Worm (Caenorhabditis elegans) whole organism, late embryonic: ENCODE data around the gene ckb-1.

Source experiments
- C08G9.2 ChIP-seq: sonication (generic microtip); optimal IDR thresholded peaks from 2 replicates; lab custom pipeline; 2016; ENCODE audit warnings: mild to moderate bottlenecking, missing genetic modification characterization, moderate library complexity, missing compliant biosample characterization
- C38D4.7 ChIP-seq: fragments of 200-800 bp; sonication (Bioruptor generic); optimal IDR thresholded peaks from 2 replicates; lab custom pipeline; 2018; ENCODE audit warnings: mild to moderate bottlenecking, missing genetic modification characterization, moderate library complexity, missing compliant biosample characterization
- F13H6.1 ChIP-seq: sonication (generic microtip); optimal IDR thresholded peaks from 2 replicates; lab custom pipeline; 2016; ENCODE audit warnings: missing genetic modification characterization, missing compliant biosample characterization
- ahr-1 ChIP-seq: sonication (generic microtip); optimal IDR thresholded peaks from 2 replicates; lab custom pipeline; 2016; ENCODE audit warnings: missing genetic modification characterization, missing compliant biosample characterization
- ceh-14 ChIP-seq: sonication (generic microtip); optimal IDR thresholded peaks from 2 replicates; lab custom pipeline; 2016; ENCODE audit warnings: missing genotype, missing genetic modification characterization, missing compliant biosample characterization
- ceh-18 ChIP-seq: sonication (generic microtip); optimal IDR thresholded peaks from 2 replicates; lab custom pipeline; 2016; ENCODE audit warnings: missing genetic modification characterization, missing compliant biosample characterization
- ceh-22 ChIP-seq: sonication (generic microtip); optimal IDR thresholded peaks from 2 replicates; lab custom pipeline; 2017; ENCODE audit warnings: missing biosample characterization, missing genetic modification characterization
- ceh-30 ChIP-seq: fragments of 150-350 bp; optimal IDR thresholded peaks from 2 replicates; lab custom pipeline; 2014; ENCODE audit warnings: missing biosample characterization, missing genetic modification characterization
- ceh-31 ChIP-seq: sonication (generic microtip); optimal IDR thresholded peaks from 2 replicates; lab custom pipeline; 2016; ENCODE audit warnings: missing genetic modification characterization, missing compliant biosample characterization
- ceh-34 ChIP-seq: sonication (generic microtip); optimal IDR thresholded peaks from 2 replicates; lab custom pipeline; 2016; ENCODE audit warnings: mild to moderate bottlenecking, missing genetic modification characterization, missing compliant biosample characterization
- ceh-45 ChIP-seq: fragments of 200-800 bp; sonication (Bioruptor generic); IDR thresholded peaks from 2 replicates; pipeline ENCODE4 v1.3.6; 2022; ENCODE audit warnings: missing genetic modification reagents, missing genetic modification characterization, missing compliant biosample characterization
- ceh-9 ChIP-seq: sonication (generic microtip); optimal IDR thresholded peaks from 2 replicates; lab custom pipeline; 2016; ENCODE audit warnings: mild to moderate bottlenecking, missing genetic modification characterization, inconsistent platforms, missing compliant biosample characterization
- dve-1 ChIP-seq: sonication (generic microtip); optimal IDR thresholded peaks from 2 replicates; lab custom pipeline; 2017; ENCODE audit warnings: antibody characterized with exemption, mild to moderate bottlenecking, missing genetic modification characterization, missing compliant biosample characterization
- elt-2 ChIP-seq: sonication (generic microtip); optimal IDR thresholded peaks from 2 replicates; lab custom pipeline; 2016; ENCODE audit warnings: missing genetic modification reagents, missing genetic modification characterization, missing compliant biosample characterization
- fkh-6 ChIP-seq: sonication (generic microtip); optimal IDR thresholded peaks from 2 replicates; lab custom pipeline; 2016; ENCODE audit warnings: missing genetic modification characterization, missing compliant biosample characterization
- gmeb-2 ChIP-seq: sonication (generic microtip); optimal IDR thresholded peaks from 2 replicates; lab custom pipeline; 2016; ENCODE audit warnings: missing genetic modification characterization, inconsistent platforms, missing compliant biosample characterization
- hlh-13 ChIP-seq: fragments of 200-800 bp; sonication (Bioruptor generic); optimal IDR thresholded peaks from 2 replicates; lab custom pipeline; 2018; ENCODE audit warnings: mild to moderate bottlenecking, missing genetic modification characterization, missing compliant biosample characterization
- hlh-30 ChIP-seq: sonication (generic microtip); optimal IDR thresholded peaks from 2 replicates; lab custom pipeline; 2017; ENCODE audit warnings: antibody characterized with exemption, missing genetic modification characterization, missing compliant biosample characterization; ENCODE audit not compliant: insufficient read depth
- hlh-8 ChIP-seq: sonication (generic microtip); optimal IDR thresholded peaks from 2 replicates; lab custom pipeline; 2016; ENCODE audit warnings: missing genotype, missing genetic modification characterization, missing compliant biosample characterization
- lim-6 ChIP-seq: sonication (generic microtip); optimal IDR thresholded peaks from 2 replicates; lab custom pipeline; 2016; ENCODE audit warnings: missing genetic modification characterization, missing compliant biosample characterization
- nfya-1 ChIP-seq: sonication (generic microtip); optimal IDR thresholded peaks from 2 replicates; lab custom pipeline; 2017; ENCODE audit warnings: missing genetic modification characterization, mild to moderate bottlenecking, missing compliant biosample characterization, antibody characterized with exemption, moderate library complexity
- nhr-232 ChIP-seq: sonication (generic microtip); optimal IDR thresholded peaks from 2 replicates; lab custom pipeline; 2016; ENCODE audit warnings: missing genetic modification characterization, missing compliant biosample characterization
- npax-4 ChIP-seq: sonication (generic microtip); optimal IDR thresholded peaks from 2 replicates; lab custom pipeline; 2016; ENCODE audit warnings: missing genetic modification characterization, missing compliant biosample characterization
- pat-9 ChIP-seq: fragments of 200-800 bp; sonication (Bioruptor generic); optimal IDR thresholded peaks from 2 replicates; lab custom pipeline; 2018; ENCODE audit warnings: mild to moderate bottlenecking, missing genetic modification characterization, moderate library complexity, missing compliant biosample characterization
- pha-2 ChIP-seq: sonication (generic microtip); optimal IDR thresholded peaks from 2 replicates; lab custom pipeline; 2017; ENCODE audit warnings: mild to moderate bottlenecking, missing genetic modification characterization, missing compliant biosample characterization
- ref-2 ChIP-seq: sonication (generic microtip); optimal IDR thresholded peaks from 2 replicates; lab custom pipeline; 2016; ENCODE audit warnings: missing genetic modification characterization, missing compliant biosample characterization
- rnt-1 ChIP-seq: sonication (generic microtip); optimal IDR thresholded peaks from 2 replicates; lab custom pipeline; 2016; ENCODE audit warnings: missing genetic modification characterization, missing compliant biosample characterization
- sdc-2 ChIP-seq: sonication (generic microtip); optimal IDR thresholded peaks from 2 replicates; lab custom pipeline; 2016; ENCODE audit warnings: missing genotype, missing genetic modification characterization, missing compliant biosample characterization
- tbx-2 ChIP-seq: sonication (generic microtip); optimal IDR thresholded peaks from 2 replicates; lab custom pipeline; 2016; ENCODE audit warnings: missing genetic modification characterization, missing compliant biosample characterization
- ttx-3 ChIP-seq: sonication (generic microtip); optimal IDR thresholded peaks from 2 replicates; lab custom pipeline; 2016; ENCODE audit warnings: missing genetic modification reagents, missing genetic modification characterization, missing compliant biosample characterization
- unc-42 ChIP-seq: sonication (generic microtip); optimal IDR thresholded peaks from 2 replicates; lab custom pipeline; 2016; ENCODE audit warnings: missing genotype, missing genetic modification characterization, missing compliant biosample characterization
- unc-55 ChIP-seq: sonication (generic microtip); optimal IDR thresholded peaks from 2 replicates; lab custom pipeline; 2017; ENCODE audit warnings: missing biosample characterization, missing genetic modification reagents, missing genetic modification characterization
- zip-5 ChIP-seq: sonication (generic microtip); optimal IDR thresholded peaks from 2 replicates; lab custom pipeline; 2016; ENCODE audit warnings: missing genetic modification characterization, missing compliant biosample characterization

ckb-1 gene

DNA sequence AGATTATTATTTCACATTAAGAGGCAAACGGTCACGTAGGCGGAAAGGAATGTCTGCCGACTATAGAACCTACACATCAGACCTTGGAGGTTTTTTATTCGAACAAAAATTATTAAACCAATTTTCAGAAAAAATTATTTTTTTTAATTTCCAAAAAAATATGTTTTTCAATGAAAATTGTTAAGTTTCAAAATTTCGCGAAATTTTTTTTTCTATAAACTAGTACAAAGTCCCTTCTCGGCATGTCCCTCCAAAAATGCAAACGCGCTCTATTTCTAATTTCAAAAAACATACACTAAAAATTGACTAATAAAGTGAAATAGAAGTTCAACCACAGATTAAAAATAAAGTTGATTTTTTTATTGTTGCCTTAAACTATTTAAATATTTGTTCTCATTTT is at the start of gene ckb-1:
Gene ckb-1 (plus strand): TSS at position 301 of the 400 bp plus-strand sequence.
- TF ChIP-seq ttx-3 (tag; lab: Kevin White, UChicago) (no peak), pha-2 (tag; lab: Kevin White, UChicago) (no peak), ceh-31 (tag; lab: Kevin White, UChicago) (no peak), lim-6 (tag; lab: Kevin White, UChicago) (no peak), ceh-9 (tag; lab: Kevin White, UChicago) (no peak), ceh-45 (GFP tag; lab: Robert Waterston, UW) (no peak), ceh-14 (tag; lab: Kevin White, UChicago) (no peak), hlh-30 (tag; lab: Kevin White, UChicago) (no peak), ceh-30 (tag; lab: Kevin White, UChicago) (no peak), hlh-8 (tag; lab: Kevin White, UChicago) (no peak), F13H6.1 (tag; lab: Kevin White, UChicago) (no peak)

DNA sequence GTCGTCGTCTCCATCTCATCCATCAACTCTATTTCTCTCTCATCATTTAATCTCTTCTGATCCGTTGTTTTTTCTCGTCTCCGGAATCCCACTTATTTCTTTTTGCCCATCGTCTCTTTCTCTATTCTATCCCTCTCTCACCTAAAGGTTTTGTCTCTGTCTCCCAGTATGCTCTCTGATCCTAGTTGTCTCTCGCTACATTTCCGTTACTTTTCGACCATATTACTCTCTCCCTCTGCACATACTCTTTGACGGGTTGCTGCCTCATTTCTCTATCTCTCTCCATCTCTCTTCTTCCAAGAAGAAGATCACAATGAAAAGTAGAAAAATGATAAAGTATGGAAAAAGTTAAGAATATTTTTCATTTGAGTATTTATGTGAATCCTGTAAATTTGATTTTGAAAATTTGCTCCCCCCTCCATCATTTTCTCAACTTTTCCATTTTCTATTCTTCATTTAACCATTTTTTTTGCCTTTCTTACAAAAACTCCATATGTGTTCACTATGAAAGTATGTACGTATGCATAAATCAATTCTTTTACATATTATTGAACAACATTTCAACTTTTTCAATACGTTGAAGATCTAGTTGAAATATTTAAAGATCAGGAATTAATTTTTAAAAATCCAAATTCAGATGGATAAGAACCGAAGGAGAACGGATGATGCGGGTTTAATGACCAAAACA is 47.9 kb upstream of the ckb-1 start, which contains the start of gene tag-131:
Gene tag-131 (plus strand): TSS at position 638 of the 688 bp plus-strand sequence.
- TF ChIP-seq gmeb-2 (tag; lab: Kevin White, UChicago) = no peak
- peak; percentile 63 for TF ChIP-seq nfya-1 (tag; lab: Kevin White, UChicago)
- TF ChIP-seq unc-55 (GFP tag; lab: Kevin White, UChicago) = peak; percentile 81
- no peak for TF ChIP-seq ahr-1 (tag; lab: Kevin White, UChicago)
- peak; percentile 31 for TF ChIP-seq tbx-2 (tag; lab: Kevin White, UChicago)
- peak; percentile 36 for TF ChIP-seq ceh-18 (tag; lab: Kevin White, UChicago)
- TF ChIP-seq nhr-232 (tag; lab: Kevin White, UChicago) = no peak

DNA sequence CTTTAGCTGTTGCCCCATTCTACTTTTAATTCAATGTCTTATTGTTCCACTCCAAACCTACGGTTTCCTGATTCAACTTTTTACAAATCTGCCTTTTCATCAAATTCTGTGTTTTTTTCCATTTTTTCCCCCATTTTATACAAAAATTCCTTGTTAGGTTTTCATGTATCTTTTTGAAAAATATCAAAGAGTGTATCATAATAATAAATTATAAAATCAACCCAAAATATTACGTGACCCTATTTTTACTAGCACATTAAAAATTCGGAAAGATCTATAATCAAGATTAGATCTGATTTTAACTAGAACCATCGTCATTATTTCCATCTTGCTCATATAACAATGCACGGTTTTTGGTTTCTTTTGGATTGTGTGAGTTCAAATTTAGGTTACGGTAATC is 45.0 kb upstream of the ckb-1 start, which contains the start of gene H38K22.6:
Gene H38K22.6 (plus strand): TSS at position 301 of the 400 bp plus-strand sequence.
- TF ChIP-seq zip-5 (tag; lab: Kevin White, UChicago) (no peak), C38D4.7 (GFP tag; lab: Kevin White, UChicago) (no peak), unc-42 (tag; lab: Kevin White, UChicago) (no peak), ceh-22 (no peak), ceh-14 (tag; lab: Kevin White, UChicago) (no peak), hlh-13 (GFP tag; lab: Kevin White, UChicago) (no peak), C08G9.2 (tag; lab: Kevin White, UChicago) (no peak), ceh-34 (tag; lab: Kevin White, UChicago) (no peak), ttx-3 (tag; lab: Kevin White, UChicago) (no peak), ceh-9 (tag; lab: Kevin White, UChicago) (no peak), pha-2 (tag; lab: Kevin White, UChicago) (no peak), rnt-1 (tag; lab: Kevin White, UChicago) (no peak), hlh-30 (tag; lab: Kevin White, UChicago) (no peak), sdc-2 (no peak), pat-9 (tag; lab: Kevin White, UChicago) (no peak), fkh-6 (no peak), npax-4 (tag; lab: Kevin White, UChicago) (no peak), ref-2 (tag; lab: Kevin White, UChicago) (no peak), dve-1 (no peak), elt-2 (tag; lab: Kevin White, UChicago) (no peak)

- no peak for TF ChIP-seq sdc-2
- no peak for TF ChIP-seq hlh-8 (tag; lab: Kevin White, UChicago)
Measured at ce11 chrIII:4321399-4321798, 43.7 kb upstream of the ckb-1 start, which contains the start of gene H38K22.7. Gene H38K22.7 (plus strand): TSS chrIII:4321699.
